Fruit fly (Drosophila melanogaster): ENCODE measurements around the gene SdhBL.

SdhBL gene

DNA sequence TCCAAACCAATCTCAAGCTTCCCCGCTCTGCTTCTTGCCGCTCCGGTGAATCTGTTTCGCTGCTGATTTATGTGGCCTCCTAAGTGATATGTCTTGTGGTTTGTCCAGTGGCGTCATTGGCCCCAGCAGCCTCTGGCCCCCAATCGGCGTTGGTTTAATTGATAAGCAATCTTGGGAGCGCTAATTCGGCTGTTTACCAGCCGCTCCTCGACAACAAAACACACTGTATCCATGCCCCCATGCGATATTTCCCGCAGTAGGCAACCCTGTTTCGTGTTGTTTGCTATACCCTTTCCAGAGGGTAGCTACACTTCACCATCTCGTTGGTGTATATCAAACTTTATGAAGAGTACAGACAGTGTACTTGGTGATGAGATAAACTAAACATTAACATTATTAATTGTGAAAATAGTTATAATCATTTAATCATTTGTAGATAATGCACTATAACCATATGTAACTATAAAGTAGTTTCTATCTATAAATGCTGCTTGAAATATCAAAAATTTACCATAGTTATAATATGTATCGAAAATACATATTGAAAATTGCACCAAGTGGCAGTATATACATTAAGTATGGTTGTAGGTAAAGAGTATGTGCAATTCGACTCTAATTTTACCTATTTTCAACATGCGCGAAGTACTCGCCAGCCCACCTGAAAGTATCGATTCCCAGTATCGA is 45.8 kb upstream of the SdhBL start, which contains the start of gene shop (continued):
- TF ChIP-seq HmgZ (tag; optimal IDR thresholded peaks at IDR 0.05) (peak; percentile 80), D19A (tag; optimal IDR thresholded peaks at IDR 0.05) (peak; percentile 99), Stat92E (GFP tag; optimal IDR thresholded peaks at IDR 0.05) (peak in 1 of 3 experiments; percentile 34), Jarid2 (GFP tag; optimal IDR thresholded peaks at IDR 0.05) (peak; percentile 52), Oli (tag; optimal IDR thresholded peaks at IDR 0.05) (peak; percentile 91), CoRest (tag; optimal IDR thresholded peaks at IDR 0.05) (peak; percentile 95), tup (GFP tag; optimal IDR thresholded peaks at IDR 0.05) (peak; percentile 15), CG9932 (GFP tag; IDR thresholded peaks at IDR 0.05) (peak; percentile 73), cad (GFP tag; optimal IDR thresholded peaks at IDR 0.05) (no peak), sima (GFP tag; optimal IDR thresholded peaks at IDR 0.05) (no peak), Bdp1 (GFP tag; optimal IDR thresholded peaks at IDR 0.05) (peak; percentile 62), CG8281 (tag; optimal IDR thresholded peaks at IDR 0.05) (peak; percentile 62), CG6854 (GFP tag; optimal IDR thresholded peaks at IDR 0.05) (peak; percentile 58), nau (GFP tag; optimal IDR thresholded peaks at IDR 0.05) (no peak), HHEX (GFP tag; optimal IDR thresholded peaks at IDR 0.05) (peak; percentile 84), CG17186 (GFP tag; optimal IDR thresholded peaks at IDR 0.05) (peak; percentile 22), Lpt (GFP tag; optimal IDR thresholded peaks at IDR 0.05) (no peak), Dll (GFP tag; IDR thresholded peaks at IDR 0.05; ENCODE audit: partially characterized antibody) (peak; percentile 59; the same call in 2 of the 4 replicates), CG12659 (GFP tag; optimal IDR thresholded peaks at IDR 0.05) (peak; percentile 89), slou (GFP tag; optimal IDR thresholded peaks at IDR 0.05) (peak; percentile 51), CG12104 (GFP tag; optimal IDR thresholded peaks at IDR 0.05) (peak; percentile 82), CG11093 (GFP tag; IDR thresholded peaks at IDR 0.05) (peak; percentile 71), CG8089 (GFP tag; optimal IDR thresholded peaks at IDR 0.05) (peak; percentile 46), CG12769 (tag; optimal IDR thresholded peaks at IDR 0.05) (peak; percentile 89), CG2129 (GFP tag; IDR thresholded peaks at IDR 0.05; ENCODE audit: partially characterized antibody) (no peak), vfl (GFP tag; optimal IDR thresholded peaks at IDR 0.05) (peak; percentile 67), CG12391 (tag; optimal IDR thresholded peaks at IDR 0.05) (peak; percentile 90), dati (GFP tag; IDR thresholded peaks at IDR 0.05) (no peak), Trl (optimal IDR thresholded peaks at IDR 0.05) (no peak), Trl (GFP tag; optimal IDR thresholded peaks at IDR 0.05) (peak; percentile 47), gce (GFP tag; IDR thresholded peaks at IDR 0.05) (0 out of 3 replicates have a peak, but pooled peaks have one; percentile 57), CG5245 (GFP tag; optimal IDR thresholded peaks at IDR 0.05) (peak; percentile 77), pb (GFP tag; optimal IDR thresholded peaks at IDR 0.05) (peak; percentile 17), CG2202 (tag; optimal IDR thresholded peaks at IDR 0.05) (peak; percentile 67), zen2 (GFP tag; IDR thresholded peaks at IDR 0.05; ENCODE audit: partially characterized antibody) (peak; percentile 58; the same call in 2 of the 3 replicates), cg (GFP tag; optimal IDR thresholded peaks at IDR 0.05) (no peak), insv (GFP tag; optimal IDR thresholded peaks at IDR 0.05) (peak in 1 of 2 experiments; percentile 51), gfzf (GFP tag; optimal IDR thresholded peaks at IDR 0.05) (no peak), Dad (GFP tag; optimal IDR thresholded peaks at IDR 0.05) (peak; percentile 21), fru (optimal IDR thresholded peaks at IDR 0.05) (no peak), Scr (GFP tag; IDR thresholded peaks at IDR 0.05; ENCODE audit: partially characterized antibody) (peak; percentile 38), esg (GFP tag; conservative IDR thresholded peaks at IDR 0.05) (peak; percentile 77), amos (GFP tag; IDR thresholded peaks at IDR 0.05; ENCODE audit: partially characterized antibody) (peak; percentile 62; the same call in 1 of the 2 replicates), Dref (GFP tag; IDR thresholded peaks at IDR 0.05) (peak; percentile 52), Dp (GFP tag; optimal IDR thresholded peaks at IDR 0.05) (no peak), CG2116 (GFP tag; optimal IDR thresholded peaks at IDR 0.05) (peak; percentile 48), Bgb (GFP tag; IDR thresholded peaks at IDR 0.05; ENCODE audit: partially characterized antibody) (peak; percentile 64), Asciz (GFP tag; optimal IDR thresholded peaks at IDR 0.05) (peak; percentile 81), croc (GFP tag; conservative IDR thresholded peaks at IDR 0.05) (peak; percentile 50; the same call in 2 of the 3 replicates)

Measured in whole organism, embryonic.